Fruit fly (Drosophila melanogaster) whole organism, prepupa: Measurements from ENCODE around the gene Mpp6.

Experiments
- Blimp-1 ChIP-seq: fragments of 200-800 bp; sonication (Bioruptor generic); optimal IDR thresholded peaks from 3 replicates; lab custom pipeline; 2017; ENCODE audit warnings: missing biosample characterization, missing genetic modification characterization, mild to moderate bottlenecking, moderate library complexity, missing genetic modification reagents
- CG1621 ChIP-seq: fragments of 200-800 bp; sonication (Bioruptor generic); optimal IDR thresholded peaks from 3 replicates; lab custom pipeline; 2018; ENCODE audit warnings: missing biosample characterization, mild to moderate bottlenecking, missing genetic modification characterization
- CG9139 ChIP-seq: fragments of 200-800 bp; sonication (Bioruptor generic); optimal IDR thresholded peaks from 3 replicates; lab custom pipeline; 2017; ENCODE audit warnings: missing biosample characterization, mild to moderate bottlenecking, missing genetic modification characterization
- Ets21C ChIP-seq: fragments of 200-800 bp; sonication (Bioruptor generic); optimal IDR thresholded peaks from 3 replicates; lab custom pipeline; 2016; ENCODE audit warnings: missing biosample characterization, missing genetic modification characterization

dm6 chr2L:21135764-21136163, 20.3 kb upstream of the Mpp6 start:
- TF ChIP-seq Ets21C = no peak
- TF ChIP-seq Blimp-1 = no peak
- no peak for TF ChIP-seq CG9139
- no peak for TF ChIP-seq CG1621 (tag; lab: Kevin White, UChicago)
